Fruit fly (Drosophila melanogaster) whole organism, embryonic: ENCODE data around the gene CG7264.

Experiments used
- ATbp ChIP-seq: fragments of 200-800 bp; sonication (Bioruptor generic); optimal IDR thresholded peaks from 2 replicates; lab custom pipeline; 2017; ENCODE audit warnings: missing biosample characterization, mild to moderate bottlenecking, missing genetic modification characterization, missing genetic modification reagents
- Abd-B ChIP-seq: fragments of 200-800 bp; sonication (Bioruptor generic); optimal IDR thresholded peaks from 2 replicates; lab custom pipeline; 2018; ENCODE audit warnings: missing biosample characterization, mild to moderate bottlenecking, missing genetic modification characterization, moderate library complexity
- Adf1 ChIP-seq: fragments of 200-800 bp; sonication (Bioruptor generic); IDR thresholded peaks from 2 replicates; pipeline ENCODE4 v1.3.6; 2022; ENCODE audit warnings: missing biosample characterization, missing genetic modification characterization
- Antp ChIP-seq: fragments of 200-800 bp; sonication (Bioruptor generic); optimal IDR thresholded peaks from 3 replicates; lab custom pipeline; 2016; ENCODE audit warnings: missing biosample characterization, missing genetic modification characterization
- Asciz ChIP-seq: fragments of 200-800 bp; sonication (Bioruptor generic); optimal IDR thresholded peaks from 2 replicates; lab custom pipeline; 2017; ENCODE audit warnings: missing biosample characterization, mild to moderate bottlenecking, missing genetic modification characterization, missing genetic modification reagents
- Atf-2 ChIP-seq: fragments of 200-800 bp; sonication (Bioruptor generic); optimal IDR thresholded peaks from 2 replicates; lab custom pipeline; 2016; ENCODE audit warnings: missing biosample characterization, missing genetic modification characterization
- CG1024 ChIP-seq: fragments of 200-800 bp; sonication (Bioruptor generic); IDR thresholded peaks from 2 replicates; pipeline ENCODE4 v1.3.6; 2022; ENCODE audit warnings: missing biosample characterization, missing genetic modification characterization
- CG10274 ChIP-seq: fragments of 200-800 bp; sonication (Bioruptor generic); optimal IDR thresholded peaks from 3 replicates; lab custom pipeline; 2017; ENCODE audit warnings: missing biosample characterization, mild to moderate bottlenecking, missing genetic modification characterization
- CG10565 ChIP-seq: fragments of 200-800 bp; sonication (Bioruptor generic); optimal IDR thresholded peaks from 3 replicates; lab custom pipeline; 2016; ENCODE audit warnings: missing biosample characterization, mild to moderate bottlenecking, missing genetic modification characterization
- CG11696 ChIP-seq: fragments of 200-800 bp; sonication (Bioruptor generic); IDR thresholded peaks from 2 replicates; pipeline ENCODE4 v1.3.6; 2022; ENCODE audit warnings: missing biosample characterization, missing genetic modification characterization
- CG13296 ChIP-seq: fragments of 200-800 bp; sonication (Bioruptor generic); optimal IDR thresholded peaks from 3 replicates; lab custom pipeline; 2018; ENCODE audit warnings: missing biosample characterization, mild to moderate bottlenecking, missing genetic modification characterization
- CG1529 ChIP-seq: fragments of 200-800 bp; sonication (Bioruptor generic); optimal IDR thresholded peaks from 3 replicates; lab custom pipeline; 2018; ENCODE audit warnings: missing biosample characterization, missing genetic modification characterization
- CG16815 ChIP-seq: fragments of 200-800 bp; sonication (Bioruptor generic); optimal IDR thresholded peaks from 3 replicates; lab custom pipeline; 2017; ENCODE audit warnings: missing biosample characterization, mild to moderate bottlenecking, missing genetic modification characterization
- CG18011 ChIP-seq: fragments of 200-800 bp; sonication (Bioruptor generic); optimal IDR thresholded peaks from 2 replicates; lab custom pipeline; 2017; ENCODE audit warnings: missing biosample characterization, missing genetic modification characterization, mild to moderate bottlenecking, moderate library complexity, missing genotype
- CG32532 ChIP-seq: fragments of 200-800 bp; sonication (Bioruptor generic); IDR thresholded peaks from 2 replicates; pipeline ENCODE4 v1.3.6; 2022; ENCODE audit warnings: missing biosample characterization, missing genetic modification characterization
- CG4424 ChIP-seq: fragments of 200-800 bp; sonication (Bioruptor generic); optimal IDR thresholded peaks from 3 replicates; lab custom pipeline; 2016; ENCODE audit warnings: missing biosample characterization, missing genetic modification characterization
- CG6175 ChIP-seq: fragments of 200-800 bp; sonication (Bioruptor generic); IDR thresholded peaks from 3 replicates; pipeline ENCODE4 v1.3.6; 2022; ENCODE audit warnings: missing biosample characterization, missing genetic modification characterization
- CG6791 ChIP-seq: fragments of 200-800 bp; sonication (Bioruptor generic); IDR thresholded peaks from 3 replicates; pipeline ENCODE4 v1.3.6; 2022; ENCODE audit warnings: missing biosample characterization, missing genetic modification characterization; ENCODE audit not compliant: partially characterized antibody
- CG7786 ChIP-seq: fragments of 200-800 bp; sonication (Bioruptor generic); optimal IDR thresholded peaks from 2 replicates; lab custom pipeline; 2016; ENCODE audit warnings: missing biosample characterization, missing genetic modification characterization
- Dp ChIP-seq: fragments of 200-800 bp; sonication (Bioruptor generic); optimal IDR thresholded peaks from 2 replicates; lab custom pipeline; 2018; ENCODE audit warnings: missing biosample characterization, mild to moderate bottlenecking, missing genetic modification characterization, moderate library complexity
- E2f1 ChIP-seq: fragments of 200-800 bp; sonication (Bioruptor generic); IDR thresholded peaks from 2 replicates; pipeline ENCODE4 v1.3.6; 2022; ENCODE audit warnings: missing biosample characterization, missing genetic modification characterization
- Eip74EF ChIP-seq, 2 experiments: fragments of 200-800 bp in 1 of 2; fragments of >200 bp in 1 of 2; sonication (Bioruptor generic) in 1 of 2; optimal IDR thresholded peaks; 2 replicates each; lab custom pipeline; 2017 to 2019; ENCODE audit warnings: missing biosample characterization in 2 of 2, missing genetic modification characterization in 2 of 2, mild to moderate bottlenecking in 1 of 2, moderate library complexity in 1 of 2
- GATAe ChIP-seq: fragments of 200-800 bp; sonication (Bioruptor generic); conservative IDR thresholded peaks from 2 replicates; pipeline ENCODE4 v1.3.6; 2022; ENCODE audit warnings: missing biosample characterization, missing genetic modification characterization
- H2.0 ChIP-seq: fragments of 200-800 bp; sonication (Bioruptor generic); IDR thresholded peaks from 2 replicates; pipeline ENCODE4 v1.3.6; 2022; ENCODE audit warnings: missing biosample characterization, missing genetic modification characterization
- Hmr ChIP-seq: fragments of 200-800 bp; sonication (Bioruptor generic); optimal IDR thresholded peaks from 3 replicates; lab custom pipeline; 2017; ENCODE audit warnings: mild to moderate bottlenecking, missing biosample characterization, missing genetic modification reagents, missing genetic modification characterization
- MESR4 ChIP-seq: fragments of 200-800 bp; sonication (Bioruptor generic); optimal IDR thresholded peaks from 2 replicates; lab custom pipeline; 2018; ENCODE audit warnings: missing biosample characterization, mild to moderate bottlenecking, missing genetic modification characterization, moderate library complexity
- Pdp1 ChIP-seq, 2 experiments: fragments of 200-800 bp; sonication (Bioruptor generic); optimal IDR thresholded peaks; 3 replicates each; lab custom pipeline; 2016; ENCODE audit warnings: missing biosample characterization in 2 of 2, missing genetic modification characterization in 2 of 2, mild to moderate bottlenecking in 1 of 2, moderate library complexity in 1 of 2
- Rfx ChIP-seq: fragments of 200-800 bp; sonication (Bioruptor generic); IDR thresholded peaks from 2 replicates; pipeline ENCODE4 v1.3.6; 2022; ENCODE audit warnings: missing biosample characterization, missing genetic modification characterization
- Sin3A ChIP-seq: fragments of >200 bp; optimal IDR thresholded peaks from 2 replicates; lab custom pipeline; 2018
- abd-A ChIP-seq: fragments of 200-800 bp; sonication (Bioruptor generic); optimal IDR thresholded peaks from 3 replicates; lab custom pipeline; 2019; ENCODE audit warnings: missing biosample characterization, mild to moderate bottlenecking, missing genetic modification characterization, moderate library complexity
- ase ChIP-seq: fragments of 200-800 bp; sonication (Bioruptor generic); IDR thresholded peaks from 3 replicates; pipeline ENCODE4 v1.3.6; 2022; ENCODE audit warnings: missing biosample characterization, missing genetic modification characterization
- chif ChIP-seq, 2 experiments: fragments of 200-800 bp; sonication (Bioruptor generic); optimal IDR thresholded peaks; 3 replicates each; lab custom pipeline; 2016; ENCODE audit warnings: missing biosample characterization in 2 of 2, missing genetic modification characterization in 2 of 2
- croc ChIP-seq: fragments of 200-800 bp; sonication (Bioruptor generic); conservative IDR thresholded peaks from 3 replicates; pipeline ENCODE4 v1.3.6; 2022; ENCODE audit warnings: missing biosample characterization, missing genetic modification characterization
- disco-r ChIP-seq: fragments of 200-800 bp; sonication (Bioruptor generic); optimal IDR thresholded peaks from 2 replicates; lab custom pipeline; 2016; ENCODE audit warnings: missing biosample characterization, missing genetic modification characterization
- dmrt11E ChIP-seq: fragments of 200-800 bp; sonication (Bioruptor generic); optimal IDR thresholded peaks from 3 replicates; lab custom pipeline; 2018; ENCODE audit warnings: missing biosample characterization, mild to moderate bottlenecking, missing genetic modification characterization, moderate library complexity
- dmrt99B ChIP-seq: fragments of 200-800 bp; sonication (Bioruptor generic); optimal IDR thresholded peaks from 2 replicates; lab custom pipeline; 2018; ENCODE audit warnings: missing biosample characterization, mild to moderate bottlenecking, missing genetic modification characterization, moderate library complexity
- ems ChIP-seq: fragments of 200-800 bp; sonication (Bioruptor generic); optimal IDR thresholded peaks from 3 replicates; lab custom pipeline; 2016; ENCODE audit warnings: missing biosample characterization, missing genetic modification characterization
- eve ChIP-seq, 2 experiments: fragments of >200 bp; optimal IDR thresholded peaks; 2 replicates each; lab custom pipeline; 2017; ENCODE audit warnings: missing biosample characterization in 2 of 2, missing genetic modification characterization in 2 of 2
- fd3F ChIP-seq: fragments of 200-800 bp; sonication (Bioruptor generic); optimal IDR thresholded peaks from 2 replicates; lab custom pipeline; 2018; ENCODE audit warnings: missing biosample characterization, mild to moderate bottlenecking, missing genetic modification characterization, moderate library complexity
- fd96Cb ChIP-seq: fragments of 200-800 bp; sonication (Bioruptor generic); optimal IDR thresholded peaks from 2 replicates; lab custom pipeline; 2018; ENCODE audit warnings: missing biosample characterization, mild to moderate bottlenecking, missing genetic modification characterization, moderate library complexity
- grn ChIP-seq: fragments of 200-800 bp; sonication (Bioruptor generic); optimal IDR thresholded peaks from 3 replicates; lab custom pipeline; 2017; ENCODE audit warnings: missing biosample characterization, missing genetic modification characterization
- hth ChIP-seq: fragments of >200 bp; optimal IDR thresholded peaks from 2 replicates; lab custom pipeline; 2017; ENCODE audit warnings: inconsistent platforms
- klu ChIP-seq: fragments of 200-800 bp; sonication (Bioruptor generic); IDR thresholded peaks from 2 replicates; pipeline ENCODE4 v1.3.6; 2022; ENCODE audit warnings: missing biosample characterization, missing genetic modification characterization
- nmo ChIP-seq: fragments of 200-800 bp; sonication (Bioruptor generic); optimal IDR thresholded peaks from 2 replicates; lab custom pipeline; 2018; ENCODE audit warnings: missing biosample characterization, mild to moderate bottlenecking, missing genetic modification characterization, moderate library complexity
- pan ChIP-seq, 4 experiments: fragments of >200 bp in 3 of 4; fragments of 200-800 bp in 1 of 4; sonication (Bioruptor generic) in 1 of 4; optimal IDR thresholded peaks in 3 of 4; IDR thresholded peaks in 1 of 4; 2 replicates each; pipeline versions ENCODE4 v1.3.6 to Lab custom; 2017 to 2022; ENCODE audit warnings: missing biosample characterization in 2 of 4, missing genetic modification characterization in 2 of 4, mixed read lengths in 1 of 4
- pb ChIP-seq: fragments of 200-800 bp; sonication (Bioruptor generic); optimal IDR thresholded peaks from 3 replicates; lab custom pipeline; 2016; ENCODE audit warnings: missing biosample characterization, missing genetic modification characterization
- prd ChIP-seq, 3 experiments: fragments of >200 bp in 2 of 3; fragments of 200-800 bp in 1 of 3; sonication (Bioruptor generic) in 1 of 3; optimal IDR thresholded peaks in 2 of 3; IDR thresholded peaks in 1 of 3; 2 replicates in 2 of 3; 3 replicates in 1 of 3; pipeline versions ENCODE4 v1.3.6 to Lab custom; 2017 to 2022; ENCODE audit warnings: missing biosample characterization in 1 of 3, missing genetic modification characterization in 1 of 3
- sens-2 ChIP-seq: fragments of 200-800 bp; sonication (Bioruptor generic); IDR thresholded peaks from 2 replicates; pipeline ENCODE4 v1.3.6; 2022; ENCODE audit warnings: missing biosample characterization, missing genetic modification characterization
- sna ChIP-seq: fragments of 200-800 bp; sonication (Bioruptor generic); IDR thresholded peaks from 2 replicates; pipeline ENCODE4 v1.3.6; 2022; ENCODE audit warnings: missing biosample characterization, missing genetic modification characterization; ENCODE audit not compliant: partially characterized antibody

The CG7264 gene

dm6 chr3L:11863587-11863986, 34.8 kb downstream of the CG7264 start (continued):
- TF ChIP-seq grn (GFP tag; lab: Kevin White, UChicago) (no peak), CG6791 (GFP tag; lab: Robert Waterston, UW) (no peak), CG6175 (no peak)

dm6 chr3L:11869328-11869727, 40.5 kb downstream of the CG7264 start:
- TF ChIP-seq eve (GFP tag; optimal IDR thresholded peaks at IDR 0.05; lab: Kevin White, UChicago) (no peak), fd3F (GFP tag; lab: Kevin White, UChicago) (no peak), CG10565 (GFP tag; lab: Kevin White, UChicago) (no peak), Abd-B (GFP tag; lab: Kevin White, UChicago) (no peak), Adf1 (GFP tag; lab: Robert Waterston, UW) (no peak), CG7786 (GFP tag; lab: Kevin White, UChicago) (no peak), dmrt99B (tag; lab: Kevin White, UChicago) (peak; percentile 11), dmrt11E (tag; lab: Kevin White, UChicago) (no peak), Pdp1 (GFP tag; optimal IDR thresholded peaks at IDR 0.05; lab: Kevin White, UChicago) (no peak), pan (optimal IDR thresholded peaks at IDR 0.05; lab: Kevin White, UChicago) (no peak), pan (GFP tag; optimal IDR thresholded peaks at IDR 0.05 in 1 of 2, IDR thresholded peaks at IDR 0.05 in 1 of 2) (peak in 1 of 2 experiments; percentile 25), Hmr (GFP tag; lab: Kevin White, UChicago) (peak; percentile 44), abd-A (tag; lab: Kevin White, UChicago) (no peak), CG32532 (GFP tag; lab: Robert Waterston, UW) (peak; percentile 40; the same call in 1 of the 2 replicates), CG11696 (GFP tag; lab: Robert Waterston, UW) (no peak), MESR4 (GFP tag; lab: Kevin White, UChicago) (no peak), sna (GFP tag; lab: Robert Waterston, UW) (no peak), chif (GFP tag; optimal IDR thresholded peaks at IDR 0.05; lab: Kevin White, UChicago) (no peak), Atf-2 (GFP tag; lab: Kevin White, UChicago) (no peak), CG4424 (GFP tag; lab: Kevin White, UChicago) (no peak), CG18011 (GFP tag; lab: Kevin White, UChicago) (no peak), H2.0 (GFP tag; lab: Robert Waterston, UW) (no peak), GATAe (GFP tag; lab: Robert Waterston, UW) (no peak), sens-2 (GFP tag; lab: Robert Waterston, UW) (no peak), CG1024 (no peak), disco-r (GFP tag; lab: Kevin White, UChicago) (no peak), Dp (GFP tag; lab: Kevin White, UChicago) (no peak), Antp (no peak), Asciz (GFP tag; lab: Kevin White, UChicago) (no peak), klu (GFP tag; lab: Robert Waterston, UW) (no peak), ase (GFP tag; lab: Robert Waterston, UW) (no peak), CG1529 (no peak), Rfx (GFP tag; lab: Robert Waterston, UW) (peak; percentile 39; the same call in 1 of the 2 replicates), nmo (GFP tag; lab: Kevin White, UChicago) (no peak), ATbp (GFP tag; lab: Kevin White, UChicago) (no peak), prd (optimal IDR thresholded peaks at IDR 0.05; lab: Kevin White, UChicago) (no peak), prd (GFP tag; IDR thresholded peaks at IDR 0.05; lab: Robert Waterston, UW) (no peak), ems (GFP tag; lab: Kevin White, UChicago) (no peak), CG13296 (GFP tag; lab: Kevin White, UChicago) (no peak), CG16815 (no peak), hth (lab: Kevin White, UChicago) (no peak), E2f1 (GFP tag; lab: Robert Waterston, UW) (no peak), croc (GFP tag; lab: Robert Waterston, UW) (no peak), CG10274 (GFP tag; lab: Kevin White, UChicago) (no peak), fd96Cb (no peak), pb (no peak), Sin3A (lab: Kevin White, UChicago) (no peak), Eip74EF (GFP tag; optimal IDR thresholded peaks at IDR 0.05; lab: Kevin White, UChicago) (no peak)
